Worm (Caenorhabditis elegans) whole organism, L4 larva: ENCODE data around the gene C03H12.1.

Source experiments
- F10B5.3 ChIP-seq: sonication (generic microtip); optimal IDR thresholded peaks from 2 replicates; lab custom pipeline; 2016; ENCODE audit warnings: mild to moderate bottlenecking, missing genetic modification characterization, missing compliant biosample characterization
- F44E2.7 ChIP-seq: fragments of 200-800 bp; sonication (Bioruptor generic); IDR thresholded peaks from 2 replicates; pipeline ENCODE4 v2.1.2; 2022; ENCODE audit warnings: missing genetic modification characterization, missing compliant biosample characterization
- F49E8.2 ChIP-seq: sonication (generic microtip); optimal IDR thresholded peaks from 2 replicates; lab custom pipeline; 2016; ENCODE audit warnings: missing compliant biosample characterization, mild to moderate bottlenecking, missing genetic modification characterization, borderline replicate concordance
- R02D3.7 ChIP-seq: fragments of 150-350 bp; sonication (generic microtip); optimal IDR thresholded peaks from 3 replicates; lab custom pipeline; 2014; ENCODE audit warnings: missing biosample characterization, missing genetic modification characterization
- Y48G9A.11 ChIP-seq: fragments of 200-800 bp; sonication (Bioruptor generic); IDR thresholded peaks from 2 replicates; pipeline ENCODE4 v1.3.6; 2022; ENCODE audit warnings: missing genetic modification reagents, missing genetic modification characterization, missing compliant biosample characterization
- Y5F2A.4 ChIP-seq: fragments of 200-800 bp; sonication (Bioruptor generic); optimal IDR thresholded peaks from 2 replicates; lab custom pipeline; 2018; ENCODE audit warnings: mild to moderate bottlenecking, missing genetic modification characterization, missing compliant biosample characterization
- ZK337.2 ChIP-seq: fragments of 200-800 bp; sonication (Bioruptor generic); IDR thresholded peaks from 2 replicates; pipeline ENCODE4 v1.3.6; 2022; ENCODE audit warnings: missing genetic modification reagents, missing genetic modification characterization, missing compliant biosample characterization
- aha-1 ChIP-seq: fragments of 150-350 bp; peaks from one replicate; lab custom pipeline; 2014; ENCODE audit warnings: missing biosample characterization, missing genetic modification characterization
- aly-2 ChIP-seq: sonication (generic microtip); optimal IDR thresholded peaks from 2 replicates; lab custom pipeline; 2018; ENCODE audit warnings: missing biosample characterization, missing genetic modification characterization
- ceh-44 ChIP-seq: fragments of 200-800 bp; sonication (Bioruptor generic); IDR thresholded peaks from 2 replicates; pipeline ENCODE4 v1.3.6; 2022; ENCODE audit warnings: missing genetic modification reagents, missing genetic modification characterization, missing compliant biosample characterization
- ceh-82 ChIP-seq: sonication (generic microtip); optimal IDR thresholded peaks from 2 replicates; lab custom pipeline; 2017; ENCODE audit warnings: missing biosample characterization, missing genetic modification characterization
- cey-2 ChIP-seq: sonication (generic microtip); optimal IDR thresholded peaks from 3 replicates; lab custom pipeline; 2017; ENCODE audit warnings: missing genetic modification characterization, mild to moderate bottlenecking, missing compliant biosample characterization, antibody characterized with exemption, borderline replicate concordance; ENCODE audit not compliant: insufficient read depth
- daf-16 ChIP-seq, 3 experiments: sonication (generic microtip); optimal IDR thresholded peaks; 2 replicates each; lab custom pipeline; 2016 to 2017; ENCODE audit warnings: missing genetic modification characterization in 3 of 3, missing genetic modification reagents in 3 of 3, mild to moderate bottlenecking in 2 of 3, missing compliant biosample characterization in 2 of 3, missing biosample characterization in 1 of 3, moderate library complexity in 1 of 3
- daf-8 ChIP-seq: fragments of 200-800 bp; sonication (Bioruptor generic); IDR thresholded peaks from 2 replicates; pipeline ENCODE4 v1.3.6; 2022; ENCODE audit warnings: missing genetic modification characterization, missing compliant biosample characterization
- dmd-6 ChIP-seq: fragments of 200-800 bp; sonication (Bioruptor generic); IDR thresholded peaks from 2 replicates; pipeline ENCODE4 v1.3.6; 2022; ENCODE audit warnings: missing genetic modification reagents, missing genetic modification characterization, missing compliant biosample characterization
- dmd-8 ChIP-seq: fragments of 200-800 bp; sonication (Bioruptor generic); IDR thresholded peaks from 2 replicates; pipeline ENCODE4 v1.3.6; 2022; ENCODE audit warnings: missing genetic modification characterization, missing compliant biosample characterization
- dmd-9 ChIP-seq: fragments of 200-800 bp; sonication (Bioruptor generic); IDR thresholded peaks from 2 replicates; pipeline ENCODE4 v1.3.6; 2022; ENCODE audit warnings: missing genetic modification reagents, missing genetic modification characterization, missing compliant biosample characterization
- dpl-1 ChIP-seq: fragments of 150-350 bp; optimal IDR thresholded peaks from 2 replicates; lab custom pipeline; 2014; ENCODE audit warnings: missing biosample characterization, missing genetic modification reagents, missing genetic modification characterization
- duxl-1 ChIP-seq: sonication (generic microtip); optimal IDR thresholded peaks from 2 replicates; lab custom pipeline; 2016; ENCODE audit warnings: mild to moderate bottlenecking, missing genetic modification characterization, moderate library complexity, missing compliant biosample characterization; ENCODE audit not compliant: poor library complexity
- dve-1 ChIP-seq: sonication (generic microtip); optimal IDR thresholded peaks from 2 replicates; lab custom pipeline; 2017; ENCODE audit warnings: antibody characterized with exemption, mild to moderate bottlenecking, missing genetic modification characterization, missing compliant biosample characterization; ENCODE audit not compliant: insufficient read depth
- egl-43 ChIP-seq: fragments of 200-800 bp; sonication (Bioruptor generic); IDR thresholded peaks from 2 replicates; pipeline ENCODE4 v1.3.6; 2022; ENCODE audit warnings: missing genetic modification reagents, missing genetic modification characterization, missing compliant biosample characterization
- fos-1 ChIP-seq: fragments of 150-350 bp; optimal IDR thresholded peaks from 2 replicates; lab custom pipeline; 2014; ENCODE audit warnings: missing biosample characterization, missing genetic modification characterization
- hif-1 ChIP-seq, 2 experiments: sonication (generic microtip); optimal IDR thresholded peaks; 2 replicates each; lab custom pipeline; 2016 to 2017; ENCODE audit warnings: missing compliant biosample characterization in 2 of 2, missing genetic modification characterization in 2 of 2, missing genetic modification reagents in 2 of 2, missing genotype in 2 of 2, mild to moderate bottlenecking in 1 of 2
- hlh-11 ChIP-seq: fragments of 200-800 bp; sonication (Bioruptor generic); optimal IDR thresholded peaks from 2 replicates; lab custom pipeline; 2018; ENCODE audit warnings: mild to moderate bottlenecking, missing genetic modification characterization, missing compliant biosample characterization
- hlh-30 ChIP-seq: sonication (generic microtip); optimal IDR thresholded peaks from 2 replicates; lab custom pipeline; 2017; ENCODE audit warnings: antibody characterized with exemption, mild to moderate bottlenecking, missing genetic modification characterization, missing compliant biosample characterization; ENCODE audit not compliant: insufficient read depth
- hmg-1.1 ChIP-seq: fragments of 200-800 bp; sonication (Bioruptor generic); IDR thresholded peaks from 2 replicates; pipeline ENCODE4 v1.3.6; 2022; ENCODE audit warnings: missing genetic modification reagents, missing genetic modification characterization, missing compliant biosample characterization
- lim-7 ChIP-seq: fragments of 200-800 bp; sonication (Bioruptor generic); IDR thresholded peaks from 2 replicates; pipeline ENCODE4 v1.3.6; 2022; ENCODE audit warnings: missing genetic modification characterization, missing compliant biosample characterization
- lin-13 ChIP-seq: fragments of 150-350 bp; optimal IDR thresholded peaks from 2 replicates; lab custom pipeline; 2014; ENCODE audit warnings: missing biosample characterization, missing genetic modification reagents, missing genetic modification characterization
- lin-15B ChIP-seq: fragments of 150-350 bp; sonication (generic microtip); optimal IDR thresholded peaks from 3 replicates; lab custom pipeline; 2014; ENCODE audit warnings: missing biosample characterization, missing genetic modification characterization
- madf-9 ChIP-seq: fragments of 200-800 bp; sonication (Bioruptor generic); conservative IDR thresholded peaks from 2 replicates; pipeline ENCODE4 v1.3.6; 2022; ENCODE audit warnings: missing genetic modification reagents, missing genetic modification characterization, missing compliant biosample characterization
- mdl-1 ChIP-seq, 2 experiments: fragments of 150-350 bp in 1 of 2; sonication (generic microtip) in 1 of 2; optimal IDR thresholded peaks; 2 replicates each; lab custom pipeline; 2014 to 2017; ENCODE audit warnings: missing biosample characterization in 2 of 2, missing genetic modification characterization in 2 of 2
- mdt-29 ChIP-seq: fragments of 200-800 bp; sonication (Bioruptor generic); IDR thresholded peaks from 2 replicates; pipeline ENCODE4 v1.3.6; 2022; ENCODE audit warnings: missing genetic modification reagents, missing genetic modification characterization, missing compliant biosample characterization
- mes-2 ChIP-seq: sonication (generic microtip); optimal IDR thresholded peaks from 2 replicates; lab custom pipeline; 2016; ENCODE audit warnings: missing genotype, mild to moderate bottlenecking, missing genetic modification characterization, missing compliant biosample characterization; ENCODE audit not compliant: poor library complexity, severe bottlenecking
- mxl-3 ChIP-seq: fragments of 200-800 bp; sonication (Bioruptor generic); optimal IDR thresholded peaks from 2 replicates; lab custom pipeline; 2018; ENCODE audit warnings: mild to moderate bottlenecking, missing genetic modification characterization, missing compliant biosample characterization
- nhr-102 ChIP-seq: sonication (generic microtip); optimal IDR thresholded peaks from 2 replicates; lab custom pipeline; 2016; ENCODE audit warnings: mild to moderate bottlenecking, missing genetic modification characterization, moderate library complexity, missing compliant biosample characterization
- nhr-11 ChIP-seq: fragments of 150-350 bp; optimal IDR thresholded peaks from 2 replicates; lab custom pipeline; 2014; ENCODE audit warnings: missing biosample characterization, missing genetic modification characterization
- nhr-111 ChIP-seq: fragments of 200-800 bp; sonication (Bioruptor generic); optimal IDR thresholded peaks from 2 replicates; lab custom pipeline; 2018; ENCODE audit warnings: mild to moderate bottlenecking, missing genetic modification characterization, missing compliant biosample characterization
- nhr-237 ChIP-seq: sonication (generic microtip); optimal IDR thresholded peaks from 2 replicates; lab custom pipeline; 2017; ENCODE audit warnings: missing biosample characterization, missing genetic modification characterization
- nhr-25 ChIP-seq: sonication (generic microtip); optimal IDR thresholded peaks from 2 replicates; lab custom pipeline; 2017; ENCODE audit warnings: missing genetic modification characterization, mild to moderate bottlenecking, missing compliant biosample characterization, antibody characterized with exemption, moderate library complexity, borderline replicate concordance; ENCODE audit not compliant: insufficient read depth
- nhr-28 ChIP-seq: fragments of 150-350 bp; optimal IDR thresholded peaks from 2 replicates; lab custom pipeline; 2014; ENCODE audit warnings: missing biosample characterization, missing genetic modification characterization
- nhr-41 ChIP-seq: fragments of 200-800 bp; sonication (Bioruptor generic); IDR thresholded peaks from 2 replicates; pipeline ENCODE4 v1.3.6; 2022; ENCODE audit warnings: missing genetic modification reagents, missing genetic modification characterization, missing compliant biosample characterization
- php-3 ChIP-seq: fragments of 200-800 bp; sonication (Bioruptor generic); IDR thresholded peaks from 2 replicates; pipeline ENCODE4 v1.3.6; 2022; ENCODE audit warnings: missing genetic modification reagents, missing genetic modification characterization, missing compliant biosample characterization
- rbr-2 ChIP-seq: sonication (generic microtip); optimal IDR thresholded peaks from 2 replicates; lab custom pipeline; 2016; ENCODE audit warnings: missing genotype, missing genetic modification characterization, missing compliant biosample characterization
- set-16 ChIP-seq: fragments of 200-800 bp; sonication (Bioruptor generic); IDR thresholded peaks from 2 replicates; pipeline ENCODE4 v1.3.6; 2022; ENCODE audit warnings: missing genetic modification reagents, missing genetic modification characterization, missing compliant biosample characterization
- tra-1 ChIP-seq: fragments of 200-800 bp; sonication (Bioruptor generic); IDR thresholded peaks from 2 replicates; pipeline ENCODE4 v1.3.6; 2022; ENCODE audit warnings: missing genetic modification reagents, missing genetic modification characterization, missing compliant biosample characterization
- unc-130 ChIP-seq: sonication (generic microtip); optimal IDR thresholded peaks from 2 replicates; lab custom pipeline; 2016; ENCODE audit warnings: missing genetic modification reagents, missing genetic modification characterization, missing compliant biosample characterization
- unc-62 ChIP-seq, 3 experiments: fragments of 150-350 bp in 1 of 3; sonication (generic microtip); optimal IDR thresholded peaks in 2 of 3; peaks in 1 of 3; 1 replicate in 1 of 3; 2 replicates in 2 of 3; lab custom pipeline; 2014 to 2017; ENCODE audit warnings: missing biosample characterization in 3 of 3, missing genetic modification characterization in 3 of 3, missing genetic modification reagents in 3 of 3, missing genotype in 1 of 3

The C03H12.1 gene

ce11 chrX:15724994-15725393 lies 35.7 kb downstream of the C03H12.1 start:
- TF ChIP-seq ceh-44 (GFP tag; lab: Robert Waterston, UW) (no peak), lin-13 (peak; percentile 45), dmd-8 (GFP tag; lab: Robert Waterston, UW) (no peak), mxl-3 (peak; percentile 29), hif-1 (tag; optimal IDR thresholded peaks at IDR 0.05; lab: Kevin White, UChicago) (no peak), nhr-25 (no peak), php-3 (GFP tag; lab: Robert Waterston, UW) (no peak), lim-7 (GFP tag; lab: Robert Waterston, UW) (no peak), daf-16 (GFP tag; optimal IDR thresholded peaks at IDR 0.05; lab: Kevin White, UChicago) (no peak), daf-16 (tag; optimal IDR thresholded peaks at IDR 0.05; lab: Kevin White, UChicago) (peak; percentile 56), hmg-1.1 (GFP tag; lab: Robert Waterston, UW) (peak; percentile 66), mdt-29 (GFP tag; lab: Robert Waterston, UW) (no peak), aly-2 (no peak), nhr-237 (no peak), F44E2.7 (GFP tag; lab: Robert Waterston, UW) (no peak), duxl-1 (tag; lab: Kevin White, UChicago) (peak; percentile 24), unc-62 (GFP tag; optimal IDR thresholded peaks at IDR 0.05 in 1 of 2; lab: Kevin White, UChicago) (no peak), unc-62 (tag; optimal IDR thresholded peaks at IDR 0.05; lab: Kevin White, UChicago) (no peak), rbr-2 (tag; lab: Kevin White, UChicago) (peak; percentile 11), dpl-1 (GFP tag; lab: Kevin White, UChicago) (peak; percentile 65), mes-2 (tag; lab: Kevin White, UChicago) (peak; percentile 86), mdl-1 (tag; optimal IDR thresholded peaks at IDR 0.05; lab: Kevin White, UChicago) (peak in 1 of 2 experiments; percentile 46), nhr-111 (GFP tag; lab: Kevin White, UChicago) (no peak), dve-1 (tag; lab: Kevin White, UChicago) (peak; percentile 52), lin-15B (tag; lab: Kevin White, UChicago) (peak; percentile 63), nhr-11 (tag; lab: Kevin White, UChicago) (no peak), madf-9 (GFP tag; lab: Robert Waterston, UW) (peak; percentile 39; the same call in 1 of the 2 replicates), dmd-6 (GFP tag; lab: Robert Waterston, UW) (no peak), nhr-41 (GFP tag; lab: Robert Waterston, UW) (no peak), hlh-11 (tag; lab: Kevin White, UChicago) (peak; percentile 54), aha-1 (tag; lab: Kevin White, UChicago) (peak; percentile 89), ZK337.2 (GFP tag; lab: Robert Waterston, UW) (no peak), unc-130 (GFP tag; lab: Kevin White, UChicago) (no peak), hlh-30 (tag; lab: Kevin White, UChicago) (peak; percentile 89), nhr-28 (tag; lab: Kevin White, UChicago) (peak; percentile 44), daf-8 (GFP tag; lab: Robert Waterston, UW) (no peak)

ce11 chrX:15725566-15726173 lies 36.4 kb downstream of the C03H12.1 start, which contains the start of gene lin-15B:
lin-15B (plus strand) TSS chrX:15726123.
- TF ChIP-seq egl-43 (peak; percentile 13; the same call in 1 of the 2 replicates), cey-2 (tag; lab: Kevin White, UChicago) (no peak), daf-16 (GFP tag; optimal IDR thresholded peaks at IDR 0.05; lab: Kevin White, UChicago) (no peak), daf-16 (tag; optimal IDR thresholded peaks at IDR 0.05; lab: Kevin White, UChicago) (no peak), Y48G9A.11 (no peak), hmg-1.1 (GFP tag; lab: Robert Waterston, UW) (peak; percentile 19; the same call in 1 of the 2 replicates), Y5F2A.4 (no peak), dmd-9 (GFP tag; lab: Robert Waterston, UW) (0 out of 2 replicates have a peak, but pooled peaks have one; percentile 13), lim-7 (GFP tag; lab: Robert Waterston, UW) (no peak), nhr-102 (tag; lab: Kevin White, UChicago) (no peak), fos-1 (tag; lab: Kevin White, UChicago) (no peak), R02D3.7 (tag; lab: Kevin White, UChicago) (no peak), F10B5.3 (tag; lab: Kevin White, UChicago) (no peak), ceh-82 (no peak), tra-1 (GFP tag; lab: Robert Waterston, UW) (no peak), hlh-11 (tag; lab: Kevin White, UChicago) (no peak), mdl-1 (tag; optimal IDR thresholded peaks at IDR 0.05; lab: Kevin White, UChicago) (no peak), set-16 (GFP tag; lab: Robert Waterston, UW) (peak; percentile 34; the same call in 1 of the 2 replicates), F49E8.2 (tag; lab: Kevin White, UChicago) (no peak)
